Worm (Caenorhabditis elegans) whole organism, young adult: ENCODE results near the gene F53F4.4.

Experiments used
- B0019.2 ChIP-seq: fragments of 200-800 bp; sonication (Bioruptor generic); conservative IDR thresholded peaks from 2 replicates; pipeline ENCODE4 v1.3.6; 2022; ENCODE audit warnings: missing genetic modification reagents, missing genetic modification characterization, missing compliant biosample characterization
- F10E7.11 ChIP-seq: sonication (generic microtip); optimal IDR thresholded peaks from 2 replicates; lab custom pipeline; 2017; ENCODE audit warnings: mild to moderate bottlenecking, missing genetic modification characterization, moderate library complexity, missing compliant biosample characterization
- F22D6.2 ChIP-seq: sonication (generic microtip); optimal IDR thresholded peaks from 2 replicates; lab custom pipeline; 2016; ENCODE audit warnings: mild to moderate bottlenecking, missing genetic modification characterization, missing compliant biosample characterization
- F37B4.10 ChIP-seq: fragments of 200-800 bp; sonication (Bioruptor generic); IDR thresholded peaks from 2 replicates; pipeline ENCODE4 v1.3.6; 2022; ENCODE audit warnings: missing genetic modification characterization, missing compliant biosample characterization
- F55B11.4 ChIP-seq: sonication (generic microtip); optimal IDR thresholded peaks from 2 replicates; lab custom pipeline; 2016; ENCODE audit warnings: missing compliant biosample characterization, missing genetic modification characterization, borderline replicate concordance; ENCODE audit not compliant: insufficient read depth
- Y67H2A.10 ChIP-seq: fragments of 200-800 bp; sonication (Bioruptor generic); conservative IDR thresholded peaks from 2 replicates; pipeline ENCODE4 v1.3.6; 2022; ENCODE audit warnings: missing genetic modification reagents, missing genetic modification characterization, missing compliant biosample characterization
- Y79H2A.3 ChIP-seq: fragments of 200-800 bp; sonication (Bioruptor generic); conservative IDR thresholded peaks from 2 replicates; pipeline ENCODE4 v1.3.6; 2022; ENCODE audit warnings: missing genetic modification reagents, missing genetic modification characterization, missing compliant biosample characterization
- akir-1 ChIP-seq: fragments of 200-800 bp; sonication (Bioruptor generic); optimal IDR thresholded peaks from 2 replicates; lab custom pipeline; 2018; ENCODE audit warnings: mild to moderate bottlenecking, missing genetic modification characterization, moderate library complexity, missing compliant biosample characterization
- ama-1 ChIP-seq, 3 experiments: fragments of 150-350 bp in 1 of 3; sonication (generic microtip) in 2 of 3; optimal IDR thresholded peaks; 2 replicates each; lab custom pipeline; 2014 to 2018; ENCODE audit warnings: missing biosample characterization in 2 of 3, missing genetic modification characterization in 2 of 3, missing genetic modification reagents in 2 of 3
- aptf-2 ChIP-seq: fragments of 200-800 bp; sonication (Bioruptor generic); conservative IDR thresholded peaks from 2 replicates; pipeline ENCODE4 v1.3.6; 2022; ENCODE audit warnings: missing genetic modification reagents, missing genetic modification characterization, missing compliant biosample characterization
- atf-7 ChIP-seq: sonication (generic microtip); optimal IDR thresholded peaks from 2 replicates; lab custom pipeline; 2017; ENCODE audit warnings: mild to moderate bottlenecking, missing genetic modification characterization, missing compliant biosample characterization
- attf-3 ChIP-seq: fragments of 200-800 bp; sonication (Bioruptor generic); conservative IDR thresholded peaks from 2 replicates; pipeline ENCODE4 v1.3.6; 2022; ENCODE audit warnings: missing genetic modification reagents, missing genetic modification characterization, missing compliant biosample characterization
- attf-6 ChIP-seq: fragments of 200-800 bp; sonication (Bioruptor generic); IDR thresholded peaks from 2 replicates; pipeline ENCODE4 v1.3.6; 2022; ENCODE audit warnings: missing genetic modification reagents, missing genetic modification characterization, missing compliant biosample characterization
- ccch-3 ChIP-seq: fragments of 200-800 bp; sonication (Bioruptor generic); optimal IDR thresholded peaks from 2 replicates; lab custom pipeline; 2018; ENCODE audit warnings: mild to moderate bottlenecking, missing genetic modification characterization, missing compliant biosample characterization
- ceh-100 ChIP-seq: fragments of 200-800 bp; sonication (Bioruptor generic); IDR thresholded peaks from 2 replicates; pipeline ENCODE4 v1.3.6; 2022; ENCODE audit warnings: missing genetic modification reagents, missing genetic modification characterization, missing compliant biosample characterization
- ceh-40 ChIP-seq: fragments of 200-800 bp; sonication (Bioruptor generic); IDR thresholded peaks from 2 replicates; pipeline ENCODE4 v1.3.6; 2022; ENCODE audit warnings: missing genetic modification characterization, missing compliant biosample characterization
- dox-1 ChIP-seq: fragments of 200-800 bp; sonication (Bioruptor generic); IDR thresholded peaks from 2 replicates; pipeline ENCODE4 v1.3.6; 2022; ENCODE audit warnings: missing genetic modification reagents, missing genetic modification characterization, missing compliant biosample characterization
- efl-1 ChIP-seq: fragments of 150-350 bp; optimal IDR thresholded peaks from 2 replicates; lab custom pipeline; 2014; ENCODE audit warnings: missing biosample characterization, missing genetic modification reagents, missing genetic modification characterization
- ekl-4 ChIP-seq: fragments of 200-800 bp; sonication (Bioruptor generic); IDR thresholded peaks from 2 replicates; pipeline ENCODE4 v1.3.6; 2022; ENCODE audit warnings: missing genetic modification reagents, missing genetic modification characterization, missing compliant biosample characterization
- ets-4 ChIP-seq: fragments of 200-800 bp; sonication (Bioruptor generic); optimal IDR thresholded peaks from 2 replicates; lab custom pipeline; 2018; ENCODE audit warnings: mild to moderate bottlenecking, missing genetic modification characterization, missing compliant biosample characterization
- gei-17 ChIP-seq: fragments of 200-800 bp; sonication (Bioruptor generic); optimal IDR thresholded peaks from 2 replicates; lab custom pipeline; 2018; ENCODE audit warnings: mild to moderate bottlenecking, missing genetic modification characterization, missing compliant biosample characterization
- hlh-26 ChIP-seq: fragments of 200-800 bp; sonication (Bioruptor generic); conservative IDR thresholded peaks from 2 replicates; pipeline ENCODE4 v1.3.6; 2022; ENCODE audit warnings: missing genetic modification reagents, missing genetic modification characterization, missing compliant biosample characterization
- hmg-20 ChIP-seq: fragments of 200-800 bp; sonication (Bioruptor generic); IDR thresholded peaks from 2 replicates; pipeline ENCODE4 v1.3.6; 2022; ENCODE audit warnings: missing genetic modification reagents, missing genetic modification characterization, missing compliant biosample characterization
- hrde-1 ChIP-seq: sonication (generic microtip); optimal IDR thresholded peaks from 2 replicates; lab custom pipeline; 2016; ENCODE audit warnings: missing genetic modification characterization, mild to moderate bottlenecking, missing compliant biosample characterization, moderate library complexity, missing genotype, missing genetic modification reagents, borderline replicate concordance
- hsf-1 ChIP-seq: fragments of 200-800 bp; sonication (Bioruptor generic); IDR thresholded peaks from 2 replicates; pipeline ENCODE4 v1.3.6; 2022; ENCODE audit warnings: missing genetic modification reagents, missing genetic modification characterization, missing compliant biosample characterization
- lag-1 ChIP-seq: fragments of 200-800 bp; sonication (Bioruptor generic); IDR thresholded peaks from 2 replicates; pipeline ENCODE4 v1.3.6; 2022; ENCODE audit warnings: missing genetic modification reagents, missing genetic modification characterization, missing compliant biosample characterization
- let-526 ChIP-seq: fragments of 200-800 bp; sonication (Bioruptor generic); IDR thresholded peaks from 2 replicates; pipeline ENCODE4 v1.3.6; 2022; ENCODE audit warnings: missing genetic modification reagents, missing genetic modification characterization, missing compliant biosample characterization
- let-607 ChIP-seq, 2 experiments: fragments of 200-800 bp in 1 of 2; sonication (Bioruptor generic) in 1 of 2; sonication (generic microtip) in 1 of 2; optimal IDR thresholded peaks; 2 replicates each; lab custom pipeline; 2016 to 2018; ENCODE audit warnings: mild to moderate bottlenecking in 2 of 2, missing compliant biosample characterization in 2 of 2, missing genetic modification characterization in 2 of 2, moderate library complexity in 2 of 2, missing genotype in 1 of 2
- lin-35 ChIP-seq, 3 experiments: fragments of 150-350 bp in 2 of 3; sonication (generic microtip) in 1 of 3; optimal IDR thresholded peaks; 2 replicates each; lab custom pipeline; 2014 to 2018; ENCODE audit warnings: missing biosample characterization in 3 of 3, missing genetic modification characterization in 3 of 3, missing genetic modification reagents in 3 of 3
- lir-1 ChIP-seq: fragments of 200-800 bp; sonication (Bioruptor generic); conservative IDR thresholded peaks from 2 replicates; pipeline ENCODE4 v1.3.6; 2022; ENCODE audit warnings: missing genetic modification reagents, missing genetic modification characterization, missing compliant biosample characterization
- lsy-27 ChIP-seq: sonication (generic microtip); optimal IDR thresholded peaks from 2 replicates; lab custom pipeline; 2017; ENCODE audit warnings: missing genetic modification characterization, mild to moderate bottlenecking, missing compliant biosample characterization, antibody characterized with exemption, missing genotype, borderline replicate concordance; ENCODE audit not compliant: insufficient read depth
- madf-10 ChIP-seq: sonication (generic microtip); optimal IDR thresholded peaks from 2 replicates; lab custom pipeline; 2016; ENCODE audit warnings: mild to moderate bottlenecking, missing genetic modification characterization, missing compliant biosample characterization
- madf-3 ChIP-seq: fragments of 200-800 bp; sonication (Bioruptor generic); IDR thresholded peaks from 2 replicates; pipeline ENCODE4 v1.3.6; 2022; ENCODE audit warnings: missing genetic modification reagents, missing genetic modification characterization, missing compliant biosample characterization
- nfya-1 ChIP-seq: sonication (generic microtip); optimal IDR thresholded peaks from 2 replicates; lab custom pipeline; 2017; ENCODE audit warnings: antibody characterized with exemption, missing compliant biosample characterization, missing genetic modification characterization, borderline replicate concordance; ENCODE audit not compliant: insufficient read depth
- nhr-120 ChIP-seq: fragments of 200-800 bp; sonication (Bioruptor generic); IDR thresholded peaks from 2 replicates; pipeline ENCODE4 v1.3.6; 2022; ENCODE audit warnings: missing genetic modification characterization, missing compliant biosample characterization
- nhr-80 ChIP-seq: sonication (generic microtip); optimal IDR thresholded peaks from 2 replicates; lab custom pipeline; 2016; ENCODE audit warnings: missing genetic modification characterization, missing compliant biosample characterization
- pbrm-1 ChIP-seq: fragments of 200-800 bp; sonication (Bioruptor generic); IDR thresholded peaks from 2 replicates; pipeline ENCODE4 v1.3.6; 2022; ENCODE audit warnings: missing genetic modification reagents, missing genetic modification characterization, missing compliant biosample characterization
- rcor-1 ChIP-seq: fragments of 200-800 bp; sonication (Bioruptor generic); IDR thresholded peaks from 2 replicates; pipeline ENCODE4 v1.3.6; 2022; ENCODE audit warnings: missing genetic modification reagents, missing genetic modification characterization, missing compliant biosample characterization
- snpc-3.4 ChIP-seq: sonication (generic microtip); optimal IDR thresholded peaks from 2 replicates; lab custom pipeline; 2017; ENCODE audit warnings: missing genetic modification characterization, mild to moderate bottlenecking, missing compliant biosample characterization, antibody characterized with exemption, moderate library complexity, missing genotype, missing genetic modification reagents
- sptf-2 ChIP-seq: fragments of 200-800 bp; sonication (Bioruptor generic); optimal IDR thresholded peaks from 2 replicates; lab custom pipeline; 2018; ENCODE audit warnings: mild to moderate bottlenecking, missing genetic modification characterization, missing compliant biosample characterization
- tlf-1 ChIP-seq: fragments of 200-800 bp; sonication (Bioruptor generic); optimal IDR thresholded peaks from 2 replicates; lab custom pipeline; 2018; ENCODE audit warnings: mild to moderate bottlenecking, missing genetic modification characterization, missing compliant biosample characterization
- ztf-25 ChIP-seq: fragments of 200-800 bp; sonication (Bioruptor generic); IDR thresholded peaks from 2 replicates; pipeline ENCODE4 v1.3.6; 2022; ENCODE audit warnings: missing genetic modification reagents, missing genetic modification characterization, missing compliant biosample characterization
- ztf-3 ChIP-seq: fragments of 200-800 bp; sonication (Bioruptor generic); optimal IDR thresholded peaks from 2 replicates; lab custom pipeline; 2018; ENCODE audit warnings: mild to moderate bottlenecking, missing genetic modification characterization, missing compliant biosample characterization
- ztf-6 ChIP-seq: fragments of 200-800 bp; sonication (Bioruptor generic); IDR thresholded peaks from 2 replicates; pipeline ENCODE4 v1.3.6; 2022; ENCODE audit warnings: missing genetic modification reagents, missing genetic modification characterization, missing compliant biosample characterization

Gene F53F4.4

ce11 chrV:13565197-13565596, 28.0 kb upstream of the F53F4.4 start (continued):
- no peak for TF ChIP-seq ceh-40 (GFP tag; lab: Robert Waterston, UW)
- peak; percentile 97 for TF ChIP-seq nhr-80
- no peak for TF ChIP-seq ztf-25 (GFP tag; lab: Robert Waterston, UW)
- peak; percentile 86 for TF ChIP-seq rcor-1 (GFP tag; lab: Robert Waterston, UW)
- peak in 1 of 3 experiments; percentile 35 for TF ChIP-seq lin-35 (GFP tag; optimal IDR thresholded peaks at IDR 0.05; lab: Kevin White, UChicago)
- TF ChIP-seq ztf-6 (GFP tag; lab: Robert Waterston, UW) = 0 out of 2 replicates have a peak, but pooled peaks have one; percentile 20
- TF ChIP-seq nhr-120 (GFP tag; lab: Robert Waterston, UW) = no peak
- TF ChIP-seq nfya-1 (tag; lab: Kevin White, UChicago) = no peak
- peak; percentile 34 for TF ChIP-seq gei-17 (GFP tag; lab: Kevin White, UChicago)
- peak; percentile 9; the same call in 1 of the 2 replicates for TF ChIP-seq hsf-1 (GFP tag; lab: Robert Waterston, UW)
- no peak for TF ChIP-seq ztf-3 (GFP tag; lab: Kevin White, UChicago)
- no peak for TF ChIP-seq akir-1 (GFP tag; lab: Kevin White, UChicago)
- TF ChIP-seq let-526 (GFP tag; lab: Robert Waterston, UW) = peak; percentile 71
- 0 out of 2 replicates have a peak, but pooled peaks have one; percentile 68 for TF ChIP-seq madf-3 (GFP tag; lab: Robert Waterston, UW)
- TF ChIP-seq ceh-100 (GFP tag; lab: Robert Waterston, UW) = 0 out of 2 replicates have a peak, but pooled peaks have one; percentile 22
- no peak for TF ChIP-seq F37B4.10 (GFP tag; lab: Robert Waterston, UW)
- TF ChIP-seq Y67H2A.10 (GFP tag; lab: Robert Waterston, UW) = no peak
- no peak for TF ChIP-seq hmg-20 (GFP tag; lab: Robert Waterston, UW)
- TF ChIP-seq attf-3 (GFP tag; lab: Robert Waterston, UW) = 0 out of 2 replicates have a peak, but pooled peaks have one; percentile 36
- peak; percentile 63 for TF ChIP-seq tlf-1
- TF ChIP-seq F55B11.4 (tag; lab: Kevin White, UChicago) = no peak
- TF ChIP-seq pbrm-1 (GFP tag; lab: Robert Waterston, UW) = peak; percentile 75
- peak in 1 of 2 experiments; percentile 83 for TF ChIP-seq let-607 (tag; optimal IDR thresholded peaks at IDR 0.05; lab: Kevin White, UChicago)
- TF ChIP-seq F22D6.2 (tag; lab: Kevin White, UChicago) = peak; percentile 65
- no peak for TF ChIP-seq B0019.2
- no peak for TF ChIP-seq ccch-3 (GFP tag; lab: Kevin White, UChicago)
- no peak for TF ChIP-seq efl-1
- no peak for TF ChIP-seq hlh-26
- TF ChIP-seq Y79H2A.3 (GFP tag; lab: Robert Waterston, UW) = no peak

ce11 chrV:13565781-13566180, 27.4 kb upstream of the F53F4.4 start, which contains the start of gene slrp-1:
Gene slrp-1 (plus strand): TSS chrV:13565863.
- TF ChIP-seq lir-1 (GFP tag; lab: Robert Waterston, UW) (0 out of 2 replicates have a peak, but pooled peaks have one; percentile 15), ekl-4 (GFP tag; lab: Robert Waterston, UW) (0 out of 2 replicates have a peak, but pooled peaks have one; percentile 21), let-607 (tag; optimal IDR thresholded peaks at IDR 0.05; lab: Kevin White, UChicago) (no peak), dox-1 (GFP tag; lab: Robert Waterston, UW) (peak; percentile 16; the same call in 1 of the 2 replicates)

ce11 chrV:13566967-13567366, 26.2 kb upstream of the F53F4.4 start:
- no peak for TF ChIP-seq sptf-2 (GFP tag; lab: Kevin White, UChicago)
- no peak for TF ChIP-seq nhr-80
- 0 out of 2 replicates have a peak, but pooled peaks have one; percentile 39 for TF ChIP-seq attf-6 (GFP tag; lab: Robert Waterston, UW)
- TF ChIP-seq atf-7 (tag; lab: Kevin White, UChicago) = peak; percentile 74
- no peak for TF ChIP-seq lag-1 (GFP tag; lab: Robert Waterston, UW)
- TF ChIP-seq aptf-2 (GFP tag; lab: Robert Waterston, UW) = no peak
- peak in 1 of 2 experiments; percentile 70 for TF ChIP-seq let-607 (tag; optimal IDR thresholded peaks at IDR 0.05; lab: Kevin White, UChicago)
- peak; percentile 59 for TF ChIP-seq F10E7.11 (tag; lab: Kevin White, UChicago)
- TF ChIP-seq hrde-1 (tag; lab: Kevin White, UChicago) = peak; percentile 0
- TF ChIP-seq ama-1 (optimal IDR thresholded peaks at IDR 0.05; lab: Kevin White, UChicago) = peak; percentile 66
- TF ChIP-seq ama-1 (GFP tag; optimal IDR thresholded peaks at IDR 0.05; lab: Kevin White, UChicago) = no peak
- TF ChIP-seq ets-4 = peak; percentile 34
- peak; percentile 15 for TF ChIP-seq madf-10
- no peak for TF ChIP-seq lsy-27 (tag; lab: Kevin White, UChicago)
- TF ChIP-seq snpc-3.4 (tag; lab: Kevin White, UChicago) = no peak
